Worm (Caenorhabditis elegans): ENCODE results near the gene T24A6.17.

DNA sequence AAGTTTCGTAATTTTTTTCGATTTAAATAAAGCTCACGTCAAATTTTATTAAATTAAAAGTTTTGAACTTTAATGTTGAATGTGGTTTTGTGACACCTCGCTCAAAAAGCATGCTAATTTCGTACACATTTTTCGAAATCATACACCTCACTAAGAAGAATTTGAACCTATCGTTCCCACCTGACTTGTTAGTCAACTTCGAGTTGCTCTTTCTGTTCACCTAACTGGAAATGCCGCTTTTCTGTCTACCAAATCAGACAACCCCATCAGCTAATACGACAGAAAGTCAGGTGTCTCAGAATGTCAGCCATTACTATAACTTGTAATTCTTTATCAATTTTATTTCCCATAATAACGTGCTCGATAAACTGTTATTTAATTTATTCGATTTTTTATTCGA lies 33.8 kb downstream of the T24A6.17 start, which contains the start of gene srbc-66:
- TF ChIP-seq unc-39 (tag; optimal IDR thresholded peaks at IDR 0.05) = no peak
- TF ChIP-seq nhr-12 (tag; optimal IDR thresholded peaks at IDR 0.05) = no peak
- TF ChIP-seq nhr-76 (tag; optimal IDR thresholded peaks at IDR 0.05) = no peak
- no peak for TF ChIP-seq nhr-237 (tag; optimal IDR thresholded peaks at IDR 0.05)
- TF ChIP-seq snpc-4 (tag; optimal IDR thresholded peaks at IDR 0.05) = no peak
- TF ChIP-seq flh-1 (GFP tag; optimal IDR thresholded peaks at IDR 0.05) = no peak
- no peak for TF ChIP-seq unc-62 (GFP tag; optimal IDR thresholded peaks at IDR 0.05)
- TF ChIP-seq sptf-1 (tag; optimal IDR thresholded peaks at IDR 0.05) = no peak
- no peak for TF ChIP-seq tbx-8 (GFP tag; optimal IDR thresholded peaks at IDR 0.05)

Measured in whole organism, mixed stage, embryonic.